Fruit fly (Drosophila melanogaster) whole organism, wandering third instar larva: Measurements from ENCODE around the gene CG42870.

Experiments
- CrebA ChIP-seq: fragments of 200-800 bp; sonication (Bioruptor generic); optimal IDR thresholded peaks from 2 replicates; lab custom pipeline; 2016; ENCODE audit warnings: missing biosample characterization, mild to moderate bottlenecking, missing genetic modification characterization, borderline replicate concordance
- OdsH ChIP-seq: fragments of 200-800 bp; sonication (Bioruptor generic); optimal IDR thresholded peaks from 2 replicates; lab custom pipeline; 2016; ENCODE audit warnings: missing biosample characterization, mild to moderate bottlenecking, missing genetic modification characterization
- pan ChIP-seq: fragments of >200 bp; optimal IDR thresholded peaks from 2 replicates; lab custom pipeline; 2017

DNA sequence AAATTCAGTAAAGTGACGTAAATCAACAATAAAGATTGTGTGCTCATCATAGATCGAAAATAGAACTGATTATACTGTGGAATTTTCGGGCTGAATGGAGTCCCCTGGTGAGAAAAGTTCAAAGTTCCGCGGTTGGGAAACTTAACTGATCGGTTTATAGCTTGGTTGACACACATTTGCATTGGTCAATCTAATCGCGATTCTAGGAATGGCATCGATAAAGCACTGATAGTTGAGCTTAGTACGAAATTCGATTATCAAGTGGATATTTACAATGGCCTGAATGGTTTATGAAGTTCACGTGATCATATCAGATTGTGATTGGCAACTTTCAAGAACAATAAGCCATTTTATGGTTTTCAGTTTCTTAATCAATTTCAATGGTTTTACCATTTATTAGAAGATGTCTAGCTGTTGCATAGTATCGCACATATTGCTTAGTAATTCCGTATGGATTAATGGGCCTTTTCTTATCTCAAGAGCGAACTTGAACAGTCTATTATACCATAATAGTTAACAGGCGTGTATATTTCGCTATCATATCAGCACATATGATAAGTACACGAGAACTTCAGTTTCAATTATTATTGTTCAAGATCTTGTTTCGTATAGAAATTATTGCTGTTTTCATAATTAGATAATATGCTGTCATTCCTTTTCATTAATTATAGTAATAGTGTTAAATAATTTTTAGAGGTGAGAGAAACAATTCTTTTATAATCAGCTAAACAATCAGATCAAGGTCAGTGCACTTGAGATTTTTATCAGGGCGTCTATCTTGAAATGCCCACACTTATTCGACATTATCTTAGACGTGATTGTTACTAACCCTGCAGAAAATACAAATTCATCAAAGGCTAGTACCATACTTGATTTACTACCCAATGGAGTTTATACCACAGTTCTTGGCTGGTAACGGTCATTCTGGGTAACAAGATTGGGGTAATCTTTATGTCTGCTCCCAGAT, 12.1 kb upstream of the CG42870 start, which contains the start of gene CG31233:
- TF ChIP-seq OdsH (GFP tag; lab: Kevin White, UChicago) (no peak), CrebA (GFP tag; lab: Kevin White, UChicago) (no peak), pan (no peak)
